Worm (Caenorhabditis elegans) whole organism, L1 larva: Measurements from ENCODE around the gene C06A12.19.

Experiments
- aha-1 ChIP-seq: fragments of 150-350 bp; optimal IDR thresholded peaks from 2 replicates; lab custom pipeline; 2014; ENCODE audit warnings: missing biosample characterization, missing genetic modification characterization
- elt-2 ChIP-seq: sonication (generic microtip); optimal IDR thresholded peaks from 2 replicates; lab custom pipeline; 2016; ENCODE audit warnings: missing genetic modification characterization, mild to moderate bottlenecking, inconsistent platforms, missing compliant biosample characterization, missing genetic modification reagents
- pag-3 ChIP-seq: sonication (generic microtip); optimal IDR thresholded peaks from 2 replicates; lab custom pipeline; 2017; ENCODE audit warnings: missing genetic modification characterization, mild to moderate bottlenecking, missing compliant biosample characterization, antibody characterized with exemption, borderline replicate concordance; ENCODE audit not compliant: insufficient read depth

- TF ChIP-seq aha-1 (tag; lab: Kevin White, UChicago) = no peak
- TF ChIP-seq elt-2 (tag; lab: Kevin White, UChicago) = peak; percentile 63
- TF ChIP-seq pag-3 (tag; lab: Kevin White, UChicago) = no peak
Measured at ce11 chrIV:17440417-17440816, 516 bp upstream of the C06A12.19 start, which contains the start of gene F08A7.1.
